Worm (Caenorhabditis elegans) whole organism, dauer: ENCODE data around the gene C07C7.3.
"Not testable (repeated sequence)": the region's sequence is repeated elsewhere in the genome, so short reads cannot be mapped to it uniquely, and the experiment has no call there.

Experiments used
- unc-62 ChIP-seq: sonication (generic microtip); optimal IDR thresholded peaks from 2 replicates; lab custom pipeline; 2017; ENCODE audit warnings: missing biosample characterization, missing genetic modification reagents, missing genetic modification characterization

C07C7.3 gene

ce11 chrIV:9165027-9165426, 824 bp upstream of the C07C7.3 start, which contains the start of gene pcp-2:
TSS of gene pcp-2 (minus strand) at chrIV:9165127.
- no peak for TF ChIP-seq unc-62 (GFP tag; lab: Kevin White, UChicago)

- TF ChIP-seq unc-62 (GFP tag; lab: Kevin White, UChicago): no peak
Measured at ce11 chrIV:9169764-9170163, 3.9 kb downstream of the C07C7.3 start.

- TF ChIP-seq unc-62 (GFP tag; lab: Kevin White, UChicago): no peak
Measured at ce11 chrIV:9184547-9184946, 18.7 kb downstream of the C07C7.3 start, which contains the start of gene C07C7.1. TSS of gene C07C7.1 (plus strand) at chrIV:9184847.

ce11 chrIV:9191183-9191582, 25.3 kb downstream of the C07C7.3 start:
- no peak for TF ChIP-seq unc-62 (GFP tag; lab: Kevin White, UChicago)

ce11 chrIV:9192522-9192921, 26.7 kb downstream of the C07C7.3 start, which contains the start of gene C46C2.5:
TSS of gene C46C2.5 (minus strand) at chrIV:9192622.
- TF ChIP-seq unc-62 (GFP tag; lab: Kevin White, UChicago): no peak

ce11 chrIV:9194524-9194923, 28.7 kb downstream of the C07C7.3 start, which contains the start of gene C46C2.7:
TSS of gene C46C2.7 (plus strand) at chrIV:9194824.
- not testable (repeated sequence) for TF ChIP-seq unc-62 (GFP tag; lab: Kevin White, UChicago)

- no peak for TF ChIP-seq unc-62 (GFP tag; lab: Kevin White, UChicago)
Measured at ce11 chrIV:9196755-9197154, 30.9 kb downstream of the C07C7.3 start.

ce11 chrIV:9198136-9198535, 32.3 kb downstream of the C07C7.3 start:
- no peak for TF ChIP-seq unc-62 (GFP tag; lab: Kevin White, UChicago)

ce11 chrIV:9199148-9199938, 33.5 kb downstream of the C07C7.3 start:
- no peak for TF ChIP-seq unc-62 (GFP tag; lab: Kevin White, UChicago)

- TF ChIP-seq unc-62 (GFP tag; lab: Kevin White, UChicago): no peak
Measured at ce11 chrIV:9199939-9200202, 34.0 kb downstream of the C07C7.3 start, which contains the start of gene wnk-1. TSS of gene wnk-1 (plus strand) at chrIV:9200103.

ce11 chrIV:9210841-9211240, 45.0 kb downstream of the C07C7.3 start:
- no peak for TF ChIP-seq unc-62 (GFP tag; lab: Kevin White, UChicago)

ce11 chrIV:9212121-9212520, 46.3 kb downstream of the C07C7.3 start, which contains the start of gene C46C2.6:
TSS of gene C46C2.6 (plus strand) at chrIV:9212421.
- TF ChIP-seq unc-62 (GFP tag; lab: Kevin White, UChicago): no peak

ce11 chrIV:9214823-9215222, 49.0 kb downstream of the C07C7.3 start:
- no peak for TF ChIP-seq unc-62 (GFP tag; lab: Kevin White, UChicago)
